Worm (Caenorhabditis elegans): ENCODE results near the gene srh-214.

Gene srh-214

ce11 chrV:16836100-16836499, 6.5 kb upstream of the srh-214 start:
- no peak for TF ChIP-seq ceh-63 (GFP tag; optimal IDR thresholded peaks at IDR 0.05)
- TF ChIP-seq lin-13 (GFP tag; optimal IDR thresholded peaks at IDR 0.05): no peak
- TF ChIP-seq ceh-8 (GFP tag; optimal IDR thresholded peaks at IDR 0.05): no peak
- TF ChIP-seq aha-1 (tag; optimal IDR thresholded peaks at IDR 0.05): no peak
- no peak for TF ChIP-seq tbx-2 (tag; optimal IDR thresholded peaks at IDR 0.05)
- TF ChIP-seq ztf-4 (tag; optimal IDR thresholded peaks at IDR 0.05): no peak
- TF ChIP-seq nhr-76 (tag; optimal IDR thresholded peaks at IDR 0.05): no peak
- no peak for TF ChIP-seq ces-1 (GFP tag; optimal IDR thresholded peaks at IDR 0.05)
- no peak for TF ChIP-seq hlh-17 (GFP tag; optimal IDR thresholded peaks at IDR 0.05; ENCODE audit: borderline replicate concordance)
- TF ChIP-seq nhr-84 (tag; optimal IDR thresholded peaks at IDR 0.05): no peak
- no peak for TF ChIP-seq nhr-237 (tag; optimal IDR thresholded peaks at IDR 0.05)
- no peak for TF ChIP-seq sup-37 (GFP tag; optimal IDR thresholded peaks at IDR 0.05)
- no peak for TF ChIP-seq lsy-2 (tag; optimal IDR thresholded peaks at IDR 0.05)
- no peak for TF ChIP-seq mab-9 (GFP tag; IDR thresholded peaks at IDR 0.05)
- TF ChIP-seq efl-1 (optimal IDR thresholded peaks at IDR 0.05): no peak
- TF ChIP-seq efl-1 (GFP tag; optimal IDR thresholded peaks at IDR 0.05 in 1 of 2): no peak
- TF ChIP-seq hlh-4 (tag; optimal IDR thresholded peaks at IDR 0.05): no peak
- no peak for TF ChIP-seq ztf-11 (tag; optimal IDR thresholded peaks at IDR 0.05)
- TF ChIP-seq lin-15B (tag; optimal IDR thresholded peaks at IDR 0.05): no peak

- TF ChIP-seq egl-27 (tag; optimal IDR thresholded peaks at IDR 0.05) (no peak), dsc-1 (tag; optimal IDR thresholded peaks at IDR 0.05) (peak; percentile 87), lin-35 (GFP tag; optimal IDR thresholded peaks at IDR 0.05) (no peak), nhr-71 (tag; optimal IDR thresholded peaks at IDR 0.05) (no peak), lin-13 (GFP tag; optimal IDR thresholded peaks at IDR 0.05) (no peak), fkh-4 (tag; optimal IDR thresholded peaks at IDR 0.05; ENCODE audit: borderline replicate concordance) (peak; percentile 59), rnt-1 (tag; optimal IDR thresholded peaks at IDR 0.05) (no peak)
Measured at ce11 chrV:16834989-16835388, 5.4 kb upstream of the srh-214 start, which contains the start of gene tni-3. Gene tni-3 (minus strand): TSS chrV:16835128.

- TF ChIP-seq fkh-8 (tag; optimal IDR thresholded peaks at IDR 0.05) (no peak), rnt-1 (tag; optimal IDR thresholded peaks at IDR 0.05) (no peak), aly-2 (tag; optimal IDR thresholded peaks at IDR 0.05) (no peak), nhr-47 (tag; optimal IDR thresholded peaks at IDR 0.05) (no peak), C04F5.9 (tag; optimal IDR thresholded peaks at IDR 0.05) (no peak), jun-1 (tag; optimal IDR thresholded peaks at IDR 0.05) (no peak), snu-23 (GFP tag; optimal IDR thresholded peaks at IDR 0.05) (no peak), ets-5 (GFP tag; IDR thresholded peaks at IDR 0.05) (no peak), nhr-85 (tag) (no peak)
Measured at ce11 chrV:16833672-16834071, 4.1 kb upstream of the srh-214 start.

ce11 chrV:16832865-16833264, 3.3 kb upstream of the srh-214 start, which contains the start of gene phy-3:
Gene phy-3 (plus strand): TSS chrV:16833165.
- TF ChIP-seq isw-1 (GFP tag; IDR thresholded peaks at IDR 0.05) (no peak), nhr-84 (tag; optimal IDR thresholded peaks at IDR 0.05) (no peak), ceh-90 (tag; optimal IDR thresholded peaks at IDR 0.05) (no peak), F16B12.6 (tag; optimal IDR thresholded peaks at IDR 0.05) (no peak), skn-1 (tag; optimal IDR thresholded peaks at IDR 0.05) (no peak), hlh-4 (tag; optimal IDR thresholded peaks at IDR 0.05) (no peak), C16A3.4 (tag; optimal IDR thresholded peaks at IDR 0.05) (no peak), tbx-2 (tag; optimal IDR thresholded peaks at IDR 0.05) (no peak), mef-2 (tag; optimal IDR thresholded peaks at IDR 0.05) (no peak), snu-23 (GFP tag; optimal IDR thresholded peaks at IDR 0.05) (no peak), ceh-63 (GFP tag; optimal IDR thresholded peaks at IDR 0.05) (no peak), irx-1 (tag; optimal IDR thresholded peaks at IDR 0.05) (no peak), lin-35 (GFP tag; optimal IDR thresholded peaks at IDR 0.05) (no peak), nhr-76 (tag; optimal IDR thresholded peaks at IDR 0.05) (no peak), ama-1 (optimal IDR thresholded peaks at IDR 0.05) (no peak)
